Fruit fly (Drosophila melanogaster) whole organism, pupa: ENCODE data around the gene mRpL10.

Source experiments
- CG10348 ChIP-seq: fragments of 200-800 bp; sonication (Bioruptor generic); IDR thresholded peaks from 2 replicates; pipeline ENCODE4 v1.3.6; 2022; ENCODE audit warnings: missing biosample characterization, missing genetic modification characterization
- CG12605 ChIP-seq: fragments of 200-800 bp; sonication (Bioruptor generic); IDR thresholded peaks from 2 replicates; pipeline ENCODE4 v1.3.6; 2022; ENCODE audit warnings: missing biosample characterization, missing genetic modification characterization
- CG13204 ChIP-seq: fragments of 200-800 bp; sonication (Bioruptor generic); optimal IDR thresholded peaks from 2 replicates; lab custom pipeline; 2018; ENCODE audit warnings: missing biosample characterization, mild to moderate bottlenecking, missing genetic modification characterization, moderate library complexity
- CG14655 ChIP-seq: fragments of 200-800 bp; sonication (Bioruptor generic); optimal IDR thresholded peaks from 3 replicates; lab custom pipeline; 2017; ENCODE audit warnings: mild to moderate bottlenecking, missing biosample characterization, missing genetic modification reagents, missing genetic modification characterization
- CG15710 ChIP-seq: fragments of 200-800 bp; sonication (Bioruptor generic); optimal IDR thresholded peaks from 2 replicates; lab custom pipeline; 2018; ENCODE audit warnings: missing biosample characterization, mild to moderate bottlenecking, missing genetic modification characterization, moderate library complexity
- CG17806 ChIP-seq: fragments of 200-800 bp; sonication (Bioruptor generic); optimal IDR thresholded peaks from 2 replicates; lab custom pipeline; 2018; ENCODE audit warnings: missing biosample characterization, mild to moderate bottlenecking, missing genetic modification characterization, moderate library complexity
- CG32121 ChIP-seq: fragments of 200-800 bp; sonication (Bioruptor generic); IDR thresholded peaks from 2 replicates; pipeline ENCODE4 v1.3.6; 2022; ENCODE audit warnings: missing biosample characterization, missing genetic modification characterization
- CG34367 ChIP-seq: fragments of 200-800 bp; sonication (Bioruptor generic); optimal IDR thresholded peaks from 2 replicates; lab custom pipeline; 2018; ENCODE audit warnings: missing biosample characterization, mild to moderate bottlenecking, missing genetic modification characterization
- CG4496 ChIP-seq: fragments of 200-800 bp; sonication (Bioruptor generic); IDR thresholded peaks from 3 replicates; pipeline ENCODE4 v1.3.6; 2022; ENCODE audit warnings: missing biosample characterization, missing genetic modification characterization
- CG8159 ChIP-seq: fragments of 200-800 bp; sonication (Bioruptor generic); optimal IDR thresholded peaks from 3 replicates; lab custom pipeline; 2018; ENCODE audit warnings: missing biosample characterization, mild to moderate bottlenecking, missing genetic modification characterization, moderate library complexity
- CG8301 ChIP-seq: fragments of 200-800 bp; sonication (Bioruptor generic); optimal IDR thresholded peaks from 2 replicates; lab custom pipeline; 2018; ENCODE audit warnings: missing biosample characterization, mild to moderate bottlenecking, missing genetic modification characterization
- CG9948 ChIP-seq: fragments of 200-800 bp; sonication (Bioruptor generic); optimal IDR thresholded peaks from 2 replicates; lab custom pipeline; 2018; ENCODE audit warnings: missing biosample characterization, mild to moderate bottlenecking, missing genetic modification characterization, moderate library complexity
- D1 ChIP-seq: fragments of 200-800 bp; sonication (Bioruptor generic); optimal IDR thresholded peaks from 2 replicates; lab custom pipeline; 2018; ENCODE audit warnings: missing biosample characterization, mild to moderate bottlenecking, missing genetic modification characterization, moderate library complexity
- EcR ChIP-seq: fragments of 200-800 bp; sonication (Bioruptor generic); optimal IDR thresholded peaks from 3 replicates; lab custom pipeline; 2019; ENCODE audit warnings: missing biosample characterization, missing genetic modification characterization, mild to moderate bottlenecking, moderate library complexity, missing genetic modification reagents
- Ets98B ChIP-seq: fragments of 200-800 bp; sonication (Bioruptor generic); IDR thresholded peaks from 2 replicates; pipeline ENCODE4 v1.3.6; 2022; ENCODE audit warnings: missing biosample characterization, missing genetic modification characterization
- Pif1A ChIP-seq: fragments of 200-800 bp; sonication (Bioruptor generic); optimal IDR thresholded peaks from 3 replicates; lab custom pipeline; 2016; ENCODE audit warnings: missing biosample characterization, missing genetic modification characterization
- Pif1B ChIP-seq: fragments of 200-800 bp; sonication (Bioruptor generic); optimal IDR thresholded peaks from 3 replicates; lab custom pipeline; 2016; ENCODE audit warnings: missing biosample characterization, missing genetic modification characterization
- Snoo ChIP-seq: fragments of 200-800 bp; sonication (Bioruptor generic); optimal IDR thresholded peaks from 3 replicates; lab custom pipeline; 2017; ENCODE audit warnings: missing biosample characterization, mild to moderate bottlenecking, missing genetic modification characterization, inconsistent platforms
- fd96Ca ChIP-seq: fragments of 200-800 bp; sonication (Bioruptor generic); IDR thresholded peaks from 3 replicates; pipeline ENCODE4 v1.3.6; 2022; ENCODE audit warnings: missing biosample characterization, missing genetic modification characterization
- gl ChIP-seq: fragments of 200-800 bp; sonication (Bioruptor generic); optimal IDR thresholded peaks from 2 replicates; lab custom pipeline; 2018; ENCODE audit warnings: missing biosample characterization, mild to moderate bottlenecking, missing genetic modification characterization
- rn ChIP-seq: fragments of 200-800 bp; sonication (Bioruptor generic); IDR thresholded peaks from 2 replicates; pipeline ENCODE4 v1.3.6; 2022; ENCODE audit warnings: missing biosample characterization, missing genetic modification characterization

mRpL10 gene

dm6 chr2L:203529-204127 lies at the start of gene mRpL10:
Gene mRpL10 (plus strand): TSS chr2L:203779.
- TF ChIP-seq CG13204 (GFP tag; lab: Kevin White, UChicago) (no peak), CG15710 (tag; lab: Kevin White, UChicago) (peak; percentile 11), CG17806 (tag; lab: Kevin White, UChicago) (peak; percentile 9)

dm6 chr2L:155215-155712 lies 48.3 kb upstream of the mRpL10 start, which contains the start of gene Pus10:
Gene Pus10 (minus strand): TSS chr2L:155305.
- TF ChIP-seq CG9948 (tag; lab: Kevin White, UChicago) (no peak), CG8301 (tag; lab: Kevin White, UChicago) (no peak), Pif1B (no peak), CG12605 (no peak), CG34367 (tag; lab: Kevin White, UChicago) (no peak), CG13204 (GFP tag; lab: Kevin White, UChicago) (no peak), CG17806 (tag; lab: Kevin White, UChicago) (no peak), CG14655 (no peak), rn (GFP tag; lab: Robert Waterston, UW) (no peak), Snoo (tag; lab: Kevin White, UChicago) (no peak), D1 (tag; lab: Kevin White, UChicago) (no peak), CG8159 (no peak), CG15710 (tag; lab: Kevin White, UChicago) (no peak), CG32121 (no peak), fd96Ca (GFP tag; lab: Robert Waterston, UW) (no peak), EcR (no peak), CG10348 (GFP tag; lab: Robert Waterston, UW) (no peak), Ets98B (no peak)

dm6 chr2L:155994-156393 lies 47.6 kb upstream of the mRpL10 start, which contains the start of gene CG3436:
Gene CG3436 (plus strand): TSS chr2L:156029.
- TF ChIP-seq CG15710 (tag; lab: Kevin White, UChicago) (peak; percentile 4), gl (tag; lab: Kevin White, UChicago) (no peak)

- TF ChIP-seq CG32121 = no peak
- TF ChIP-seq CG8159 = peak; percentile 7
- TF ChIP-seq Pif1B = peak; percentile 54
- TF ChIP-seq CG34367 (tag; lab: Kevin White, UChicago) = peak; percentile 14
- peak; percentile 17 for TF ChIP-seq Snoo (tag; lab: Kevin White, UChicago)
- TF ChIP-seq CG10348 (GFP tag; lab: Robert Waterston, UW) = no peak
- no peak for TF ChIP-seq CG13204 (GFP tag; lab: Kevin White, UChicago)
- TF ChIP-seq EcR = peak; percentile 66
- peak; percentile 18 for TF ChIP-seq gl (tag; lab: Kevin White, UChicago)
Measured at dm6 chr2L:158649-159257, 44.8 kb upstream of the mRpL10 start, which contains the start of the genes CG33635 and spen. Gene CG33635 (minus strand): TSS chr2L:158664. Gene spen (plus strand): TSS chr2L:159032.

- TF ChIP-seq CG8159 = peak; percentile 72
- peak; percentile 4 for TF ChIP-seq D1 (tag; lab: Kevin White, UChicago)
- no peak for TF ChIP-seq fd96Ca (GFP tag; lab: Robert Waterston, UW)
- TF ChIP-seq CG8301 (tag; lab: Kevin White, UChicago) = peak; percentile 73
- no peak for TF ChIP-seq CG12605
- TF ChIP-seq Ets98B = no peak
- TF ChIP-seq CG10348 (GFP tag; lab: Robert Waterston, UW) = no peak
- no peak for TF ChIP-seq rn (GFP tag; lab: Robert Waterston, UW)
- TF ChIP-seq gl (tag; lab: Kevin White, UChicago) = peak; percentile 94
- TF ChIP-seq CG34367 (tag; lab: Kevin White, UChicago) = peak; percentile 77
- peak; percentile 69 for TF ChIP-seq EcR
- peak; percentile 85 for TF ChIP-seq CG13204 (GFP tag; lab: Kevin White, UChicago)
- peak; percentile 88 for TF ChIP-seq CG14655
- peak; percentile 64 for TF ChIP-seq CG9948 (tag; lab: Kevin White, UChicago)
- TF ChIP-seq Pif1B = peak; percentile 92
- TF ChIP-seq Pif1A (GFP tag; lab: Kevin White, UChicago) = peak; percentile 89
- no peak for TF ChIP-seq CG32121
- no peak for TF ChIP-seq CG4496 (GFP tag; lab: Robert Waterston, UW)
- TF ChIP-seq Snoo (tag; lab: Kevin White, UChicago) = peak; percentile 77
- peak; percentile 62 for TF ChIP-seq CG17806 (tag; lab: Kevin White, UChicago)
- peak; percentile 90 for TF ChIP-seq CG15710 (tag; lab: Kevin White, UChicago)
Measured at dm6 chr2L:160581-161452, 42.8 kb upstream of the mRpL10 start.
